Fruit fly (Drosophila melanogaster): ENCODE data around the gene Fer2.

Gene Fer2

DNA sequence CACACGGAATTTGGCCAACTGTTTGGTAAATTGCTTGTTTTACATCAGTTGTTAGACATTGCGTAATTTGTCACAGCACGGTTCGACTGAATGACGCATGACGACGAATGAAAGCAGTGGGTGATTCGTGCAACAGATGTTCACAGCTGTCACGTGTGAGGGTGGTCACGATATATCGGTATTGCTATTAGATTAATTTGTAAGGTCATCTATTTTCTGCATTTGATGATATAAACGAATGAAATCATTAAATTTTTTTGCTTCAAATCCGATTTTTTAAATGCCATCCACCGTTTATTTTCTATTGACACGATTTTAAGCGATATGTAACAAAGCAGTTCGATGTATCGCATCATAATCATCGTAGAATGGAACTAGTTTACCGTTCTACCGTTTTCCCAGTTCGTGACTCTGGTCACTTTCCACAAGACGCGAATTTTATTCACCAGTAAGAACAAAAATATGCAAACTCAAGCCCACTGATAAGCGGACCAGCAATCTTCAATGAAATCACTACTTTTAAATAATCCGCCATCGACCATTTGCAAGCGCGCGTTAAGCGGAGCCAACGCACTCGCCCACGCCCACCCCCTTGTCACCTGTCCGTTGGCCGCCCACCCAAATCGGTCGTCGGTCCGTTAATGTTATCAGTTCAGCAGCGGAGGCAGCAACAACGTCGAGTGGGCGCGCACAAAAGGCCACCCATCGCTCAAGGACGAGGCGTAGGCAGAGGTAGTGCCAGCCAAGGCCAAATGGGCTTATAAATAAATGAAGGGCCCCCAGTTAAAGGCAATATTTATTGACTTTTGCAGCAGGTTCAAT is 4.3 kb downstream of the Fer2 start, which contains the start of the genes Mic26-27 and CG5916:
Mic26-27 (minus strand) TSS at position 224 of the 822 bp plus-strand sequence.
CG5916 (plus strand) TSS at position 398 of the 822 bp plus-strand sequence.
- peak; percentile 32 for TF ChIP-seq CG14711 (tag; optimal IDR thresholded peaks at IDR 0.05)
- TF ChIP-seq Mnt (GFP tag; optimal IDR thresholded peaks at IDR 0.05), result peak; percentile 90
- TF ChIP-seq ovo (GFP tag; optimal IDR thresholded peaks at IDR 0.05), result peak; percentile 85
- peak; percentile 18 for TF ChIP-seq CG7101 (tag; optimal IDR thresholded peaks at IDR 0.05)
- TF ChIP-seq cic (GFP tag; optimal IDR thresholded peaks at IDR 0.05), result no peak
- TF ChIP-seq CG33017 (tag; optimal IDR thresholded peaks at IDR 0.05), result peak; percentile 22
- TF ChIP-seq cnc (optimal IDR thresholded peaks at IDR 0.05), result no peak
- TF ChIP-seq pad (GFP tag; optimal IDR thresholded peaks at IDR 0.05), result peak; percentile 46
- TF ChIP-seq tj (GFP tag; optimal IDR thresholded peaks at IDR 0.05), result peak; percentile 71
- peak; percentile 71 for TF ChIP-seq Hr96 (GFP tag; optimal IDR thresholded peaks at IDR 0.05)
- no peak for TF ChIP-seq CG12768 (GFP tag; optimal IDR thresholded peaks at IDR 0.05)
- TF ChIP-seq CG1620 (GFP tag; optimal IDR thresholded peaks at IDR 0.05), result peak; percentile 73
- peak; percentile 13 for TF ChIP-seq CG7045 (GFP tag; optimal IDR thresholded peaks at IDR 0.05)
- peak; percentile 79 for TF ChIP-seq CG11617 (GFP tag; optimal IDR thresholded peaks at IDR 0.05)
- peak; percentile 29 for TF ChIP-seq CG5204 (GFP tag; optimal IDR thresholded peaks at IDR 0.05)
- peak; percentile 97 for TF ChIP-seq bab1 (GFP tag; optimal IDR thresholded peaks at IDR 0.05)
- no peak for TF ChIP-seq kay (GFP tag; ENCODE audit: borderline replicate concordance)
- peak; percentile 66 for TF ChIP-seq Clk (GFP tag; optimal IDR thresholded peaks at IDR 0.05)
- peak; percentile 82 for TF ChIP-seq toe (GFP tag; optimal IDR thresholded peaks at IDR 0.05)
- TF ChIP-seq Crg-1 (GFP tag; optimal IDR thresholded peaks at IDR 0.05), result peak; percentile 17

DNA sequence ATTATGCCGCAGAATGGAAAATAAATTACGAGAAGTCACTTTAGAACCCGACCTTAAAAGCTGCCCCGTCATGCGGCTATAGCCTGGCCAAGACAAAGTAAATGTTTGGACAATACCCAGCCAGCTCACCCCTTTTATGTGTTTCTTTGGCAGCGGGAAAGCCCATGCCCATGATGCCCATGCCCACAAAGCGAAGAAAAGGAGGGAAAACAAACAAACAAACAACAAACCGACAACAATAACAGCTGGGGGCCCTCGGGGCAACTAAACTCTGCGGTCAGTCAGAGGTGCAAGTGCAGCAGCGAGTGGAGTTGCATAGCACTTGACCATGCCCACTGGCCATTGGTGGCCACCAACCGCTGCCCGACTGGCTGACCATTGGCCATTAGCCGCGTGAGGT is 15.5 kb downstream of the Fer2 start:
- TF ChIP-seq CG11617 (GFP tag; optimal IDR thresholded peaks at IDR 0.05) (no peak), pad (GFP tag; optimal IDR thresholded peaks at IDR 0.05) (no peak), CG14711 (tag; optimal IDR thresholded peaks at IDR 0.05) (no peak), CG12768 (GFP tag; optimal IDR thresholded peaks at IDR 0.05) (no peak), cic (GFP tag; optimal IDR thresholded peaks at IDR 0.05) (no peak), CG1620 (GFP tag; optimal IDR thresholded peaks at IDR 0.05) (no peak), tj (GFP tag; optimal IDR thresholded peaks at IDR 0.05) (no peak), Hr96 (GFP tag; optimal IDR thresholded peaks at IDR 0.05) (no peak), toe (GFP tag; optimal IDR thresholded peaks at IDR 0.05) (no peak), cnc (optimal IDR thresholded peaks at IDR 0.05) (no peak), bab1 (GFP tag; optimal IDR thresholded peaks at IDR 0.05) (no peak), CG5204 (GFP tag; optimal IDR thresholded peaks at IDR 0.05) (no peak), kay (GFP tag; ENCODE audit: borderline replicate concordance) (no peak), Crg-1 (GFP tag; optimal IDR thresholded peaks at IDR 0.05) (no peak), ovo (GFP tag; optimal IDR thresholded peaks at IDR 0.05) (no peak), CG7045 (GFP tag; optimal IDR thresholded peaks at IDR 0.05) (no peak), Mnt (GFP tag; optimal IDR thresholded peaks at IDR 0.05) (no peak), CG7101 (tag; optimal IDR thresholded peaks at IDR 0.05) (no peak), Clk (GFP tag; optimal IDR thresholded peaks at IDR 0.05) (no peak)

DNA sequence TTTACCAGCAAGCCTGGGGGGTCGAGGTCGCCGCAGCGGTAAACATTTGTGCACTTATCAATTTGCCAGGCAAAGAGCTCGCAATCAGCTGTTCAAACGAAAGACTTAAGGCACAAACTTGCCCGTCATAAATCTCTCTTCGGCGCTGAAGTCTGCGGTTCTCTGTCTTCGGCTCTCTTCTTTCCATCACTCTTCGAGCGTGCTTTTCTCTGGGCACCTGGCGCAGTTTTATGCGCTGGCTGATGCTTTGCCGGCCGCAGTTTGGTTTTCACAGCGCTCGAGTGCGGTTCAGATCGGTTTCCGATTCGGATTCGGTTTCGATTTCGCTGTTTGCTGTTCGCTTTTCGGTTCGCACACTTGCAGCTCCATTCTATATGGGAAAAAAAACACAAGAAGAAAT is 22.6 kb downstream of the Fer2 start:
- TF ChIP-seq CG5204 (GFP tag; optimal IDR thresholded peaks at IDR 0.05) (no peak), ovo (GFP tag; optimal IDR thresholded peaks at IDR 0.05) (no peak), tj (GFP tag; optimal IDR thresholded peaks at IDR 0.05) (no peak), Clk (GFP tag; optimal IDR thresholded peaks at IDR 0.05) (no peak), toe (GFP tag; optimal IDR thresholded peaks at IDR 0.05) (no peak), bab1 (GFP tag; optimal IDR thresholded peaks at IDR 0.05) (no peak), CG7101 (tag; optimal IDR thresholded peaks at IDR 0.05) (no peak), pad (GFP tag; optimal IDR thresholded peaks at IDR 0.05) (no peak), CG12768 (GFP tag; optimal IDR thresholded peaks at IDR 0.05) (no peak), CG1620 (GFP tag; optimal IDR thresholded peaks at IDR 0.05) (no peak), CG11617 (GFP tag; optimal IDR thresholded peaks at IDR 0.05) (no peak), CG14711 (tag; optimal IDR thresholded peaks at IDR 0.05) (no peak), CG33017 (tag; optimal IDR thresholded peaks at IDR 0.05) (no peak), cnc (optimal IDR thresholded peaks at IDR 0.05) (no peak), kay (GFP tag; ENCODE audit: borderline replicate concordance) (no peak), cic (GFP tag; optimal IDR thresholded peaks at IDR 0.05) (no peak), Hr96 (GFP tag; optimal IDR thresholded peaks at IDR 0.05) (no peak), CG7045 (GFP tag; optimal IDR thresholded peaks at IDR 0.05) (no peak)

DNA sequence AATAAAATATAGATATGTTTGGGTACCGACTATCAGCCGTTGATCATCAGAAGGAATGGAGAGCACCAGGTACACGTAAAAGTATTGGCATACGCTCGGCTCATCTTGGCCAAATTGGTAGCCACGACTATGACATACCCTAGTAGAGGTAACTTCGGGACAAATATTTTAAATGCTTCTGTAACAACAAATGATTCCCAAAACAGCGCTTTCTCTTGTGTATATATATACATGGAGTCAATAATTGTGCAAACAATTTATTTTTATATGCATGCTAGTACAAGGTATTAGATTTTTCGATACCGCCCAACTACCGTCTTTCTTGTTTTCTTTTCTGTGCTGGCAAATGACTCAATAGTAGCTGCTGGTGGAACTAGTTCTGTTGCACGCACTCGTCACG is 31.7 kb downstream of the Fer2 start:
- no peak for TF ChIP-seq Crg-1 (GFP tag; optimal IDR thresholded peaks at IDR 0.05)
- TF ChIP-seq bab1 (GFP tag; optimal IDR thresholded peaks at IDR 0.05), result no peak
- TF ChIP-seq cnc (optimal IDR thresholded peaks at IDR 0.05), result no peak
- TF ChIP-seq Clk (GFP tag; optimal IDR thresholded peaks at IDR 0.05), result no peak
- no peak for TF ChIP-seq CG33017 (tag; optimal IDR thresholded peaks at IDR 0.05)
- no peak for TF ChIP-seq ovo (GFP tag; optimal IDR thresholded peaks at IDR 0.05)
- TF ChIP-seq CG7101 (tag; optimal IDR thresholded peaks at IDR 0.05), result no peak
- no peak for TF ChIP-seq CG1620 (GFP tag; optimal IDR thresholded peaks at IDR 0.05)
- no peak for TF ChIP-seq CG12768 (GFP tag; optimal IDR thresholded peaks at IDR 0.05)
- TF ChIP-seq kay (GFP tag; ENCODE audit: borderline replicate concordance), result no peak
- no peak for TF ChIP-seq Mnt (GFP tag; optimal IDR thresholded peaks at IDR 0.05)

DNA sequence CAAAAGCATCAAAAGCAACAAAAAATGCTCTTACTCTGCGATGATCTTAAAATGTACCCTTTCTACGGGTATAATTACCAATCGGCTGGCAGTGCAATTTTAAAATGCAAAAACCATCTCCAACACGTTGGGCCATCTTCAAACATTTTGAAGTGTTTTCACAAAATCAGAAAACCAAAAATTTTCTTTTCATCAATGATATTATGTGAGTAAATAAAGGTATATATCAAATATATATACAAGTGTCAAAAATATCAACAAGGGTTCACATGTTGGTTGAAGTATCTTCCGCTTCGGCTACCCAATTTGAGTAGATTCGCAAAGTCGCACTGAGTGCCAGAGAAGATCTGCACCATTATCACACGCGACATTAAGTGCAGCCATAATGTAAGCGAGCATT is 33.8 kb downstream of the Fer2 start:
- TF ChIP-seq CG7045 (GFP tag; optimal IDR thresholded peaks at IDR 0.05) (no peak), CG1620 (GFP tag; optimal IDR thresholded peaks at IDR 0.05) (no peak), bab1 (GFP tag; optimal IDR thresholded peaks at IDR 0.05) (no peak), pad (GFP tag; optimal IDR thresholded peaks at IDR 0.05) (no peak), cic (GFP tag; optimal IDR thresholded peaks at IDR 0.05) (no peak), cnc (optimal IDR thresholded peaks at IDR 0.05) (no peak), CG14711 (tag; optimal IDR thresholded peaks at IDR 0.05) (no peak)
